Fruit fly (Drosophila melanogaster) whole organism, adult: Measurements from ENCODE around the gene primo-2.

Source experiments
- CG11617 ChIP-seq: fragments of 200-800 bp; sonication (Bioruptor generic); optimal IDR thresholded peaks from 2 replicates; lab custom pipeline; 2017; ENCODE audit warnings: mild to moderate bottlenecking, missing biosample characterization, missing genetic modification reagents, missing genetic modification characterization
- CG12768 ChIP-seq: fragments of 200-800 bp; sonication (Bioruptor generic); optimal IDR thresholded peaks from 2 replicates; lab custom pipeline; 2017; ENCODE audit warnings: missing biosample characterization, missing genetic modification characterization, mild to moderate bottlenecking, moderate library complexity, missing genetic modification reagents
- CG14711 ChIP-seq: fragments of 200-800 bp; sonication (Bioruptor generic); optimal IDR thresholded peaks from 2 replicates; lab custom pipeline; 2018; ENCODE audit warnings: missing biosample characterization, mild to moderate bottlenecking, missing genetic modification characterization, moderate library complexity
- CG1620 ChIP-seq: fragments of 200-800 bp; sonication (Bioruptor generic); optimal IDR thresholded peaks from 2 replicates; lab custom pipeline; 2016; ENCODE audit warnings: missing biosample characterization, missing genetic modification characterization
- CG33017 ChIP-seq: fragments of 200-800 bp; sonication (Bioruptor generic); optimal IDR thresholded peaks from 2 replicates; lab custom pipeline; 2018; ENCODE audit warnings: missing biosample characterization, mild to moderate bottlenecking, missing genetic modification characterization, moderate library complexity
- CG5204 ChIP-seq: fragments of 200-800 bp; sonication (Bioruptor generic); optimal IDR thresholded peaks from 2 replicates; lab custom pipeline; 2016; ENCODE audit warnings: missing biosample characterization, missing genetic modification characterization
- CG7045 ChIP-seq: fragments of 200-800 bp; sonication (Bioruptor generic); optimal IDR thresholded peaks from 2 replicates; lab custom pipeline; 2017; ENCODE audit warnings: missing biosample characterization, mild to moderate bottlenecking, missing genetic modification characterization
- CG7101 ChIP-seq: fragments of 200-800 bp; sonication (Bioruptor generic); optimal IDR thresholded peaks from 2 replicates; lab custom pipeline; 2018; ENCODE audit warnings: missing biosample characterization, mild to moderate bottlenecking, missing genetic modification characterization, moderate library complexity
- Clk ChIP-seq: fragments of 200-800 bp; sonication (Bioruptor generic); optimal IDR thresholded peaks from 2 replicates; lab custom pipeline; 2017; ENCODE audit warnings: missing biosample characterization, missing genetic modification characterization
- Crg-1 ChIP-seq: fragments of 200-800 bp; sonication (Bioruptor generic); optimal IDR thresholded peaks from 2 replicates; lab custom pipeline; 2016; ENCODE audit warnings: missing biosample characterization, missing genetic modification characterization
- Hr96 ChIP-seq: fragments of 200-800 bp; sonication (Bioruptor generic); optimal IDR thresholded peaks from 2 replicates; lab custom pipeline; 2016; ENCODE audit warnings: missing biosample characterization, missing genetic modification characterization
- Mnt ChIP-seq: fragments of 200-800 bp; sonication (Bioruptor generic); optimal IDR thresholded peaks from 2 replicates; lab custom pipeline; 2016; ENCODE audit warnings: missing biosample characterization, mild to moderate bottlenecking, missing genetic modification characterization
- bab1 ChIP-seq: fragments of 200-800 bp; sonication (Bioruptor generic); optimal IDR thresholded peaks from 3 replicates; lab custom pipeline; 2019; ENCODE audit warnings: missing biosample characterization, mild to moderate bottlenecking, missing genetic modification characterization, moderate library complexity
- cic ChIP-seq: fragments of 200-800 bp; sonication (Bioruptor generic); optimal IDR thresholded peaks from 2 replicates; lab custom pipeline; 2017; ENCODE audit warnings: missing biosample characterization, mild to moderate bottlenecking, missing genetic modification characterization, moderate library complexity
- cnc ChIP-seq, 2 experiments: fragments of >200 bp; optimal IDR thresholded peaks; 2 replicates each; lab custom pipeline; 2017
- kay ChIP-seq: fragments of 200-800 bp; sonication (Bioruptor generic); peaks from one replicate; lab custom pipeline; 2016; ENCODE audit warnings: missing biosample characterization, missing genetic modification characterization, borderline replicate concordance
- ovo ChIP-seq: fragments of 200-800 bp; sonication (Bioruptor generic); optimal IDR thresholded peaks from 2 replicates; lab custom pipeline; 2016; ENCODE audit warnings: missing biosample characterization, missing genetic modification characterization
- pad ChIP-seq: fragments of 200-800 bp; sonication (Bioruptor generic); optimal IDR thresholded peaks from 3 replicates; lab custom pipeline; 2017; ENCODE audit warnings: missing biosample characterization, missing genetic modification characterization, mild to moderate bottlenecking, moderate library complexity, missing genetic modification reagents
- tj ChIP-seq: fragments of 200-800 bp; sonication (Bioruptor generic); optimal IDR thresholded peaks from 3 replicates; lab custom pipeline; 2017; ENCODE audit warnings: missing biosample characterization, mild to moderate bottlenecking, missing genetic modification characterization, moderate library complexity
- toe ChIP-seq: fragments of 200-800 bp; sonication (Bioruptor generic); optimal IDR thresholded peaks from 2 replicates; lab custom pipeline; 2016; ENCODE audit warnings: missing biosample characterization, missing genetic modification characterization

Gene primo-2

DNA sequence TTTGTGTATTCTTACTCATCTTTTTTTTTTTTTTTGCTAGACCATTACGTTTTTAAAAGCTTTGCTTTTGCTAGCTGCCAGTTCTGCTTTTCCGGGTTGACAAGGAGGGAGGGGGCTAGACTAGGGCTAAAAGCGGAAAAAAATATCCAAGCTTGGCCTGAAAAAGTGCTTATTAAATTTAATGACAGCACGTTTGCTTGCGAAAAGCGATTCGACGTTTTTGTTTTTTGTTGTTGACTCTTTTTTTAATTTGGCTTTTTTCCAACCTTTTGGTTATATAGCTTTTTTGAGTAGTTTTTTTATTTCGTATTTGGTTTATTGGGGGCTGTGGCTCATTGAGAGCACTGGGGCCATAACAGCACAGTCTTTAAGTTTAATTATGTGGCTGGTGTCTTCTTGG, 10.8 kb upstream of the primo-2 start:
- peak; percentile 95 for TF ChIP-seq tj (GFP tag; lab: Kevin White, UChicago)
- no peak for TF ChIP-seq CG11617

DNA sequence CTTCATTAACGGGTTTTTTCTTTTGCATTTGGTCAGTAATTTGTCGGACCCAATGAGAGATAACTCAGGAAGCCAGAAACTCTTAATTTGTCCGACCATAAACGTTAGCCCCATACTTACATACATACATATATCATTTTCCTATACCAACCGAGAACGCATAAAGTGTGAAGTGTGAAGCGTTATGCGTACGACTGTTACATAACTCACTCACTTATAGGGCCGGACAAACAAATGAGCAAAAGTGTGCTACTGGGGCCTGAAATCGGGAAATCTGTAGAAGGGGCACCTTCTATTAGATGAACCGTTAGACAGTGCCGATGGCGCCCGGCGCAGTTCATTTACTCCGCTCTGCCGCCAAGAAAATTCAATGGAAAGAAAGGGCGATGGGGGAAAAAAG, 10.4 kb upstream of the primo-2 start:
- TF ChIP-seq CG5204 (GFP tag; lab: Kevin White, UChicago) (no peak), ovo (GFP tag; lab: Kevin White, UChicago) (no peak), CG1620 (GFP tag; lab: Kevin White, UChicago) (no peak), bab1 (GFP tag; lab: Kevin White, UChicago) (no peak), CG7045 (GFP tag; lab: Kevin White, UChicago) (no peak), CG33017 (tag; lab: Kevin White, UChicago) (no peak), CG7101 (tag; lab: Kevin White, UChicago) (no peak), Mnt (no peak)

DNA sequence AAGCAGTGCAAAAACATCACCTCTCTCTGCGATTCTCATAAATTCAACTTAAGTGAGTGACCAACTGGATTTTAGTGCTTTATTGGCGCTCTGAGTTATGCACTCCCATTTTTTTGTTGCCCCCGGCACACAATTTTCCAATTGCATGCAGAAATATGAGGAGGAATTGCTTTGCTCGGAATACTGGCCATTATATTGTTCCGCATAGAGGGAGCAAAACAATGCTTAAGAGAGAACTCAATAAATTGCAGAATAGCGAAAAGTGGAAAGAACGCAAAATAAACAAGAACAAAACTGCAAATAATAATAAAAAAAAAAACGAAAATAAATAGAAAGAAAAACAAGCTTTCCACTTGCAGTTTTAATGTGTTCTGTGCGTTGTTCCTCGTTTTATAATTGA, 9.2 kb upstream of the primo-2 start:
- no peak for TF ChIP-seq CG11617
- TF ChIP-seq bab1 (GFP tag; lab: Kevin White, UChicago) = no peak
- peak; percentile 93 for TF ChIP-seq tj (GFP tag; lab: Kevin White, UChicago)

- TF ChIP-seq bab1 (GFP tag; lab: Kevin White, UChicago) = no peak
- TF ChIP-seq toe (GFP tag; lab: Kevin White, UChicago) = no peak
- no peak for TF ChIP-seq kay (GFP tag; lab: Kevin White, UChicago)
- TF ChIP-seq Clk (GFP tag; lab: Kevin White, UChicago) = no peak
- no peak for TF ChIP-seq Hr96 (GFP tag; lab: Kevin White, UChicago)
- no peak for TF ChIP-seq cic (GFP tag; lab: Kevin White, UChicago)
- no peak for TF ChIP-seq tj (GFP tag; lab: Kevin White, UChicago)
- TF ChIP-seq CG7045 (GFP tag; lab: Kevin White, UChicago) = no peak
- no peak for TF ChIP-seq CG1620 (GFP tag; lab: Kevin White, UChicago)
- no peak for TF ChIP-seq CG12768 (GFP tag; lab: Kevin White, UChicago)
- TF ChIP-seq Mnt = no peak
- TF ChIP-seq CG33017 (tag; lab: Kevin White, UChicago) = no peak
- TF ChIP-seq CG5204 (GFP tag; lab: Kevin White, UChicago) = no peak
- TF ChIP-seq pad (GFP tag; lab: Kevin White, UChicago) = no peak
- no peak for TF ChIP-seq ovo (GFP tag; lab: Kevin White, UChicago)
- no peak for TF ChIP-seq cnc (optimal IDR thresholded peaks at IDR 0.05; lab: Kevin White, UChicago)
- TF ChIP-seq CG11617 = no peak
- TF ChIP-seq Crg-1 = no peak
- TF ChIP-seq CG7101 (tag; lab: Kevin White, UChicago) = no peak
Observed at dm6 chr3R:13719053-13719452, 7.4 kb upstream of the primo-2 start.

dm6 chr3R:13718076-13718475, 6.4 kb upstream of the primo-2 start, which contains the start of gene Ubc87F:
Gene Ubc87F, minus strand, starts transcription at chr3R:13718176.
- TF ChIP-seq tj (GFP tag; lab: Kevin White, UChicago) = no peak
- TF ChIP-seq CG7045 (GFP tag; lab: Kevin White, UChicago) = no peak
- TF ChIP-seq cic (GFP tag; lab: Kevin White, UChicago) = no peak
- no peak for TF ChIP-seq CG11617
- TF ChIP-seq Hr96 (GFP tag; lab: Kevin White, UChicago) = no peak
- TF ChIP-seq kay (GFP tag; lab: Kevin White, UChicago) = no peak
- no peak for TF ChIP-seq toe (GFP tag; lab: Kevin White, UChicago)
- TF ChIP-seq Crg-1 = no peak
- no peak for TF ChIP-seq CG33017 (tag; lab: Kevin White, UChicago)
- TF ChIP-seq Mnt = no peak
- TF ChIP-seq cnc (optimal IDR thresholded peaks at IDR 0.05; lab: Kevin White, UChicago) = no peak

DNA sequence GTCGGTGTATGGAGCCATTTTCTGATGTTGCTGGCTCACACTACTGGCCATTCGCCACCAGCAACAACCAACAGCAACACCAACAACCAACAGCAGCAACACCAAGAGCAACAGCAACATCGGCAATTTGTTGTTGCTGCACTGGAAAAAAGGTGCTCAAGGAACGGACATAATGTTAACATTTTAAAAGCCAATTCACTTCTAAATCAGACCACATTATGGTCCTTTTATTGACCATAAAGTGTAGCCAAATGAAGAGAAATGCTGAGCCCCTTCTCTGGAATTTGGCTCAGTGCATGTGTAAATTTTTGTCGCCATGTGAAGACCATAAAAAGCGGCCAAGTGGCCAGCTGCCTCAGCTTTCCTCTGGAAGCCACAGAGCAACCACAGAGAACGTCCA, 5.2 kb upstream of the primo-2 start:
- no peak for TF ChIP-seq Clk (GFP tag; lab: Kevin White, UChicago)
- no peak for TF ChIP-seq CG1620 (GFP tag; lab: Kevin White, UChicago)
- no peak for TF ChIP-seq CG33017 (tag; lab: Kevin White, UChicago)
- TF ChIP-seq tj (GFP tag; lab: Kevin White, UChicago) = no peak
- TF ChIP-seq CG7045 (GFP tag; lab: Kevin White, UChicago) = no peak
- TF ChIP-seq CG7101 (tag; lab: Kevin White, UChicago) = no peak
- TF ChIP-seq bab1 (GFP tag; lab: Kevin White, UChicago) = no peak
- TF ChIP-seq CG11617 = no peak
- no peak for TF ChIP-seq cic (GFP tag; lab: Kevin White, UChicago)
- no peak for TF ChIP-seq CG5204 (GFP tag; lab: Kevin White, UChicago)
- TF ChIP-seq kay (GFP tag; lab: Kevin White, UChicago) = no peak
- no peak for TF ChIP-seq toe (GFP tag; lab: Kevin White, UChicago)
- TF ChIP-seq Hr96 (GFP tag; lab: Kevin White, UChicago) = no peak
- no peak for TF ChIP-seq ovo (GFP tag; lab: Kevin White, UChicago)
- TF ChIP-seq Mnt = no peak
- no peak for TF ChIP-seq CG14711 (tag; lab: Kevin White, UChicago)
- no peak for TF ChIP-seq Crg-1
- no peak for TF ChIP-seq cnc (optimal IDR thresholded peaks at IDR 0.05; lab: Kevin White, UChicago)
- no peak for TF ChIP-seq CG12768 (GFP tag; lab: Kevin White, UChicago)
